Fruit fly (Drosophila melanogaster): ENCODE results near the gene nkd.

The nkd gene

DNA sequence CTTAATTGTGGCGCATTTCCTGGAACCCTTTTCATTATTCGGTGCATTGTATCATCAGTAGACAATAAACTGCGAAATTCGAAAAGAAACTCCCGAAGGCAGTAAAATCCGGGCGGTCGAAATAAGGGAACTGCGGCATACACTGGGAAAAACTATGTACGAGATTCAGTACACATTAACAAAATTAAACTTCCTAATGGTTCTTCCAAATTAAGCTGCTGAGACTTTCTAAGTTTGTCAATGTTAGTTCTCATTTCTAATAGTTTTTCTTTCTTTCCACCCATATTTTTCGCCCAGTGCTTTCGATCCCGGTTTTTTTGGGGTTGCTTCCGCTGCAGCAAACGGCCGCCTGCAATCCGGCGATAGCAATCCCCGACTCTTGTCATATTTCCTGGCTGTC is 20.4 kb downstream of the nkd start (continued):
- TF ChIP-seq psq (GFP tag; optimal IDR thresholded peaks at IDR 0.05), result peak; percentile 5
- TF ChIP-seq Eip74EF (GFP tag; optimal IDR thresholded peaks at IDR 0.05), result peak in 1 of 2 experiments; percentile 64
- peak; percentile 72 for TF ChIP-seq Mad (GFP tag; optimal IDR thresholded peaks at IDR 0.05)
- TF ChIP-seq al (GFP tag; IDR thresholded peaks at IDR 0.05), result 0 out of 2 replicates have a peak, but pooled peaks have one; percentile 25
- peak; percentile 75 for TF ChIP-seq HHEX (GFP tag; optimal IDR thresholded peaks at IDR 0.05)
- peak; percentile 36 for TF ChIP-seq CTCF (GFP tag; optimal IDR thresholded peaks at IDR 0.05)
- peak; percentile 8 for TF ChIP-seq da (GFP tag; optimal IDR thresholded peaks at IDR 0.05)
- no peak for TF ChIP-seq lbe (GFP tag; optimal IDR thresholded peaks at IDR 0.05)
- 0 out of 2 replicates have a peak, but pooled peaks have one; percentile 12 for TF ChIP-seq Doc2 (GFP tag; IDR thresholded peaks at IDR 0.05)
- peak; percentile 64 for TF ChIP-seq fd96Cb (tag; optimal IDR thresholded peaks at IDR 0.05)
- peak; percentile 83 for TF ChIP-seq Optix (GFP tag; IDR thresholded peaks at IDR 0.05)
- peak; percentile 24 for TF ChIP-seq Nf-YC (tag; optimal IDR thresholded peaks at IDR 0.05)
- TF ChIP-seq CG43689 (GFP tag; IDR thresholded peaks at IDR 0.05), result no peak
- peak; percentile 57 for TF ChIP-seq Antp (GFP tag; optimal IDR thresholded peaks at IDR 0.05)
- TF ChIP-seq HmgZ (tag; optimal IDR thresholded peaks at IDR 0.05), result peak; percentile 51
- no peak for TF ChIP-seq Kr (GFP tag; optimal IDR thresholded peaks at IDR 0.05)
- TF ChIP-seq Stat92E (GFP tag; optimal IDR thresholded peaks at IDR 0.05), result peak in 1 of 3 experiments; percentile 70
- peak; percentile 51 for TF ChIP-seq Sry-δ (GFP tag; optimal IDR thresholded peaks at IDR 0.05)
- TF ChIP-seq CG1529 (GFP tag; optimal IDR thresholded peaks at IDR 0.05), result peak; percentile 72
- peak; percentile 24 for TF ChIP-seq CG2116 (GFP tag; optimal IDR thresholded peaks at IDR 0.05)
- no peak for TF ChIP-seq Doc3 (GFP tag; IDR thresholded peaks at IDR 0.05; ENCODE audit: partially characterized antibody)
- TF ChIP-seq Sry-β (GFP tag; optimal IDR thresholded peaks at IDR 0.05), result no peak
- TF ChIP-seq onecut (GFP tag; IDR thresholded peaks at IDR 0.05), result no peak; the same call in none of the 2 replicates
- TF ChIP-seq sisA (GFP tag; IDR thresholded peaks at IDR 0.05), result peak; percentile 64
- peak; percentile 70 for TF ChIP-seq repo (GFP tag; optimal IDR thresholded peaks at IDR 0.05)
- peak; percentile 64 for TF ChIP-seq CG30431 (GFP tag; optimal IDR thresholded peaks at IDR 0.05)
- TF ChIP-seq ap (GFP tag; IDR thresholded peaks at IDR 0.05), result peak; percentile 79
- TF ChIP-seq CG30403 (GFP tag; optimal IDR thresholded peaks at IDR 0.05), result peak; percentile 56
- TF ChIP-seq CG10654 (GFP tag; optimal IDR thresholded peaks at IDR 0.05), result peak; percentile 65
- TF ChIP-seq Nf-YA (GFP tag; IDR thresholded peaks at IDR 0.05), result 0 out of 2 replicates have a peak, but pooled peaks have one; percentile 39
- peak; percentile 50 for TF ChIP-seq tup (GFP tag; optimal IDR thresholded peaks at IDR 0.05)
- peak; percentile 71 for TF ChIP-seq Side (GFP tag; optimal IDR thresholded peaks at IDR 0.05)
- TF ChIP-seq ERR (GFP tag; optimal IDR thresholded peaks at IDR 0.05), result peak; percentile 18
- no peak for TF ChIP-seq Sin3A (optimal IDR thresholded peaks at IDR 0.05)
- peak; percentile 61; the same call in 1 of the 2 replicates for TF ChIP-seq ro (GFP tag; IDR thresholded peaks at IDR 0.05)
- TF ChIP-seq bowl (GFP tag; IDR thresholded peaks at IDR 0.05), result peak; percentile 47; the same call in 1 of the 2 replicates
- no peak for TF ChIP-seq CG10543 (GFP tag; optimal IDR thresholded peaks at IDR 0.05)
- TF ChIP-seq Myb (GFP tag; optimal IDR thresholded peaks at IDR 0.05), result no peak
- TF ChIP-seq CG6854 (GFP tag; optimal IDR thresholded peaks at IDR 0.05), result no peak
- TF ChIP-seq ranshi (GFP tag; IDR thresholded peaks at IDR 0.05), result peak; percentile 48; the same call in 1 of the 2 replicates
- peak; percentile 60 for TF ChIP-seq CG32767 (GFP tag; IDR thresholded peaks at IDR 0.05)
- peak; percentile 57 for TF ChIP-seq CG10462 (GFP tag; optimal IDR thresholded peaks at IDR 0.05)
- peak; percentile 38 for TF ChIP-seq CG6683 (GFP tag; optimal IDR thresholded peaks at IDR 0.05)
- no peak for TF ChIP-seq CG34376 (GFP tag; optimal IDR thresholded peaks at IDR 0.05)
- TF ChIP-seq CG5180 (GFP tag; optimal IDR thresholded peaks at IDR 0.05), result peak; percentile 54
- TF ChIP-seq ssp (GFP tag; IDR thresholded peaks at IDR 0.05), result peak; percentile 58
- TF ChIP-seq CG13296 (GFP tag; optimal IDR thresholded peaks at IDR 0.05), result peak; percentile 66
- TF ChIP-seq Hsf (GFP tag; optimal IDR thresholded peaks at IDR 0.05), result peak; percentile 82
- TF ChIP-seq Atf3 (GFP tag; optimal IDR thresholded peaks at IDR 0.05), result peak; percentile 68
- peak; percentile 71 for TF ChIP-seq ind (GFP tag; optimal IDR thresholded peaks at IDR 0.05)
- TF ChIP-seq Camta (GFP tag; optimal IDR thresholded peaks at IDR 0.05), result peak; percentile 65
- TF ChIP-seq wek (GFP tag; optimal IDR thresholded peaks at IDR 0.05), result no peak
